Fruit fly (Drosophila melanogaster) whole organism, adult: ENCODE measurements around the gene Acp29AB.

Experiments
- CG11617 ChIP-seq: fragments of 200-800 bp; sonication (Bioruptor generic); optimal IDR thresholded peaks from 2 replicates; lab custom pipeline; 2017; ENCODE audit warnings: mild to moderate bottlenecking, missing biosample characterization, missing genetic modification reagents, missing genetic modification characterization
- CG1620 ChIP-seq: fragments of 200-800 bp; sonication (Bioruptor generic); optimal IDR thresholded peaks from 2 replicates; lab custom pipeline; 2016; ENCODE audit warnings: missing biosample characterization, missing genetic modification characterization
- Clk ChIP-seq: fragments of 200-800 bp; sonication (Bioruptor generic); optimal IDR thresholded peaks from 2 replicates; lab custom pipeline; 2017; ENCODE audit warnings: missing biosample characterization, missing genetic modification characterization
- Crg-1 ChIP-seq: fragments of 200-800 bp; sonication (Bioruptor generic); optimal IDR thresholded peaks from 2 replicates; lab custom pipeline; 2016; ENCODE audit warnings: missing biosample characterization, missing genetic modification characterization
- Hr96 ChIP-seq: fragments of 200-800 bp; sonication (Bioruptor generic); optimal IDR thresholded peaks from 2 replicates; lab custom pipeline; 2016; ENCODE audit warnings: missing biosample characterization, missing genetic modification characterization
- Mnt ChIP-seq: fragments of 200-800 bp; sonication (Bioruptor generic); optimal IDR thresholded peaks from 2 replicates; lab custom pipeline; 2016; ENCODE audit warnings: missing biosample characterization, mild to moderate bottlenecking, missing genetic modification characterization
- bab1 ChIP-seq: fragments of 200-800 bp; sonication (Bioruptor generic); optimal IDR thresholded peaks from 3 replicates; lab custom pipeline; 2019; ENCODE audit warnings: missing biosample characterization, mild to moderate bottlenecking, missing genetic modification characterization, moderate library complexity
- cic ChIP-seq: fragments of 200-800 bp; sonication (Bioruptor generic); optimal IDR thresholded peaks from 2 replicates; lab custom pipeline; 2017; ENCODE audit warnings: missing biosample characterization, mild to moderate bottlenecking, missing genetic modification characterization, moderate library complexity
- kay ChIP-seq: fragments of 200-800 bp; sonication (Bioruptor generic); peaks from one replicate; lab custom pipeline; 2016; ENCODE audit warnings: missing biosample characterization, missing genetic modification characterization, borderline replicate concordance
- ovo ChIP-seq: fragments of 200-800 bp; sonication (Bioruptor generic); optimal IDR thresholded peaks from 2 replicates; lab custom pipeline; 2016; ENCODE audit warnings: missing biosample characterization, missing genetic modification characterization
- pad ChIP-seq: fragments of 200-800 bp; sonication (Bioruptor generic); optimal IDR thresholded peaks from 3 replicates; lab custom pipeline; 2017; ENCODE audit warnings: missing biosample characterization, missing genetic modification characterization, mild to moderate bottlenecking, moderate library complexity, missing genetic modification reagents
- tj ChIP-seq: fragments of 200-800 bp; sonication (Bioruptor generic); optimal IDR thresholded peaks from 3 replicates; lab custom pipeline; 2017; ENCODE audit warnings: missing biosample characterization, mild to moderate bottlenecking, missing genetic modification characterization, moderate library complexity
- toe ChIP-seq: fragments of 200-800 bp; sonication (Bioruptor generic); optimal IDR thresholded peaks from 2 replicates; lab custom pipeline; 2016; ENCODE audit warnings: missing biosample characterization, missing genetic modification characterization

DNA sequence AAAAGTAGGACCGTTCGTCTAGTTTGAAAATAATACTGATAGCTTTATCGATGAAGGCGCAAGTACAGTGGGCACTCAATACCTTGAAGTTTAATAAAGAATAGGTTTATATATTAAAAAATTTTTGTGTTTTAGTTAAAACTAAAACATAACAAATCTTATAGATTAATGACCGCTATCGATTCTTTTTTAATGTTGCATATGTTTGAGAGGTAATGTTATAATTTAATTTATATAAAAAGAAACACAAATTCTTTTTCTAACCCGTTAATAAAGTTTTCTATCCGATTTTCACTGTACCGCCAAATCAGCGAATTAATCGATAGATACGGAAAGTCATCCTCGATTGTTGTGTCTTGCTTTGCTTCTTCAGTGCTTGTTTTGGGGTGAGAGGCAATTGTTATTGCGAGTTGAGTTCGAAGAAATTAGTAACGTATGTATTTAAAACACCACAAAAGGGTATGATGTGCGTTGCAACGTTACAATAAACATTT lies 8.9 kb downstream of the Acp29AB start, which contains the start of the genes Dad1 and CG13384:
- TF ChIP-seq tj (GFP tag; lab: Kevin White, UChicago) (peak; percentile 88), pad (GFP tag; lab: Kevin White, UChicago) (peak; percentile 83), Hr96 (GFP tag; lab: Kevin White, UChicago) (peak; percentile 79), cic (GFP tag; lab: Kevin White, UChicago) (peak; percentile 81), kay (GFP tag; lab: Kevin White, UChicago) (peak; percentile 89), ovo (peak; percentile 78), Mnt (peak; percentile 72), CG1620 (GFP tag; lab: Kevin White, UChicago) (peak; percentile 85), bab1 (peak; percentile 97), CG11617 (GFP tag; lab: Kevin White, UChicago) (peak; percentile 96), Clk (peak; percentile 85), toe (GFP tag; lab: Kevin White, UChicago) (peak; percentile 89), Crg-1 (GFP tag; lab: Kevin White, UChicago) (peak; percentile 88)
